Fruit fly (Drosophila melanogaster): ENCODE data around the gene yem.

Gene yem

dm6 chr3R:29075631-29076398, 46.9 kb downstream of the yem start (continued):
- TF ChIP-seq Sry-β (GFP tag; optimal IDR thresholded peaks at IDR 0.05): no peak
- no peak for TF ChIP-seq grn (GFP tag; optimal IDR thresholded peaks at IDR 0.05)
- TF ChIP-seq CG12071 (GFP tag; optimal IDR thresholded peaks at IDR 0.05): no peak
- no peak for TF ChIP-seq dysf (GFP tag; IDR thresholded peaks at IDR 0.05)
- TF ChIP-seq CG30431 (GFP tag; optimal IDR thresholded peaks at IDR 0.05): no peak
- TF ChIP-seq Nf-YB (GFP tag; optimal IDR thresholded peaks at IDR 0.05): no peak
- no peak for TF ChIP-seq crc (GFP tag; optimal IDR thresholded peaks at IDR 0.05)
- TF ChIP-seq CG15479 (GFP tag; optimal IDR thresholded peaks at IDR 0.05): no peak
- no peak for TF ChIP-seq Mes4 (GFP tag; optimal IDR thresholded peaks at IDR 0.05)
- TF ChIP-seq CG8388 (GFP tag; optimal IDR thresholded peaks at IDR 0.05): no peak
- TF ChIP-seq CG6254 (GFP tag; optimal IDR thresholded peaks at IDR 0.05): no peak
- TF ChIP-seq Usf (GFP tag; optimal IDR thresholded peaks at IDR 0.05): no peak
- TF ChIP-seq Ssrp (tag; optimal IDR thresholded peaks at IDR 0.05): peak; percentile 6
- TF ChIP-seq gem (tag; optimal IDR thresholded peaks at IDR 0.05): peak; percentile 43
- TF ChIP-seq CG18262 (tag; optimal IDR thresholded peaks at IDR 0.05): no peak
- TF ChIP-seq CG7786 (GFP tag; optimal IDR thresholded peaks at IDR 0.05): peak; percentile 9
- no peak for TF ChIP-seq MTF-1 (GFP tag; optimal IDR thresholded peaks at IDR 0.05; ENCODE audit: borderline replicate concordance)
- no peak for TF ChIP-seq vnd (GFP tag; IDR thresholded peaks at IDR 0.05; ENCODE audit: partially characterized antibody)
- TF ChIP-seq knrl (GFP tag; IDR thresholded peaks at IDR 0.05; ENCODE audit: partially characterized antibody): no peak
- TF ChIP-seq CG7372 (GFP tag; IDR thresholded peaks at IDR 0.05): no peak
- no peak for TF ChIP-seq CG6765 (GFP tag; optimal IDR thresholded peaks at IDR 0.05)
- no peak for TF ChIP-seq kah (GFP tag; optimal IDR thresholded peaks at IDR 0.05)
- TF ChIP-seq ara (GFP tag; IDR thresholded peaks at IDR 0.05): no peak
- peak; percentile 13 for TF ChIP-seq CG12391 (tag; optimal IDR thresholded peaks at IDR 0.05)
- TF ChIP-seq CG17361 (GFP tag; IDR thresholded peaks at IDR 0.05): no peak
- TF ChIP-seq hbn (GFP tag; IDR thresholded peaks at IDR 0.05; ENCODE audit: partially characterized antibody): no peak
- no peak for TF ChIP-seq D19A (tag; optimal IDR thresholded peaks at IDR 0.05)
- peak; percentile 34 for TF ChIP-seq Sox102F (GFP tag; optimal IDR thresholded peaks at IDR 0.05)
- TF ChIP-seq CG7963 (GFP tag; IDR thresholded peaks at IDR 0.05; ENCODE audit: partially characterized antibody): no peak
- peak in 1 of 2 experiments; percentile 1 for TF ChIP-seq Pdp1 (GFP tag; optimal IDR thresholded peaks at IDR 0.05)
- TF ChIP-seq Atf3 (GFP tag; optimal IDR thresholded peaks at IDR 0.05): no peak
- TF ChIP-seq CG31441 (GFP tag; IDR thresholded peaks at IDR 0.05): no peak
- no peak for TF ChIP-seq ro (GFP tag; IDR thresholded peaks at IDR 0.05)
- TF ChIP-seq jing (GFP tag; optimal IDR thresholded peaks at IDR 0.05): no peak
- peak; percentile 37 for TF ChIP-seq dmrt99B (tag; optimal IDR thresholded peaks at IDR 0.05)
- no peak for TF ChIP-seq fd102C (GFP tag; optimal IDR thresholded peaks at IDR 0.05)
- TF ChIP-seq CG1603 (tag; optimal IDR thresholded peaks at IDR 0.05): peak; percentile 27
- no peak for TF ChIP-seq danr (GFP tag; IDR thresholded peaks at IDR 0.05)
- no peak for TF ChIP-seq Adf1 (GFP tag; IDR thresholded peaks at IDR 0.05)
- TF ChIP-seq kay (GFP tag; optimal IDR thresholded peaks at IDR 0.05): no peak
- no peak for TF ChIP-seq Hmx (GFP tag; optimal IDR thresholded peaks at IDR 0.05)
- TF ChIP-seq Fer3 (tag; optimal IDR thresholded peaks at IDR 0.05): no peak
- no peak for TF ChIP-seq gce (GFP tag; IDR thresholded peaks at IDR 0.05)
- no peak for TF ChIP-seq NFAT (GFP tag; IDR thresholded peaks at IDR 0.05)
- no peak for TF ChIP-seq so (GFP tag; IDR thresholded peaks at IDR 0.05)
- no peak for TF ChIP-seq corto (GFP tag; optimal IDR thresholded peaks at IDR 0.05)
- no peak for TF ChIP-seq Chrac-16 (GFP tag; optimal IDR thresholded peaks at IDR 0.05)
- TF ChIP-seq gsb-n (tag; optimal IDR thresholded peaks at IDR 0.05): no peak
- TF ChIP-seq CG2202 (tag; optimal IDR thresholded peaks at IDR 0.05): no peak

Measured in whole organism, embryonic.